Worm (Caenorhabditis elegans) whole organism, L4 larva: ENCODE measurements around the gene ZK822.9.

Experiments used
- R02D3.7 ChIP-seq: fragments of 150-350 bp; sonication (generic microtip); optimal IDR thresholded peaks from 3 replicates; lab custom pipeline; 2014; ENCODE audit warnings: missing biosample characterization, missing genetic modification characterization
- T26A8.4 ChIP-seq: fragments of 200-800 bp; sonication (Bioruptor generic); IDR thresholded peaks from 2 replicates; pipeline ENCODE4 v1.3.6; 2022; ENCODE audit warnings: missing genetic modification characterization, missing compliant biosample characterization
- aly-2 ChIP-seq: sonication (generic microtip); optimal IDR thresholded peaks from 2 replicates; lab custom pipeline; 2018; ENCODE audit warnings: missing biosample characterization, missing genetic modification characterization
- fos-1 ChIP-seq: fragments of 150-350 bp; optimal IDR thresholded peaks from 2 replicates; lab custom pipeline; 2014; ENCODE audit warnings: missing biosample characterization, missing genetic modification characterization
- lin-15B ChIP-seq: fragments of 150-350 bp; sonication (generic microtip); optimal IDR thresholded peaks from 3 replicates; lab custom pipeline; 2014; ENCODE audit warnings: missing biosample characterization, missing genetic modification characterization
- unc-39 ChIP-seq: sonication (generic microtip); optimal IDR thresholded peaks from 2 replicates; lab custom pipeline; 2017; ENCODE audit warnings: missing biosample characterization, missing genetic modification characterization
- ztf-11 ChIP-seq: fragments of 150-350 bp; optimal IDR thresholded peaks from 2 replicates; lab custom pipeline; 2014; ENCODE audit warnings: missing biosample characterization, missing genetic modification characterization

DNA sequence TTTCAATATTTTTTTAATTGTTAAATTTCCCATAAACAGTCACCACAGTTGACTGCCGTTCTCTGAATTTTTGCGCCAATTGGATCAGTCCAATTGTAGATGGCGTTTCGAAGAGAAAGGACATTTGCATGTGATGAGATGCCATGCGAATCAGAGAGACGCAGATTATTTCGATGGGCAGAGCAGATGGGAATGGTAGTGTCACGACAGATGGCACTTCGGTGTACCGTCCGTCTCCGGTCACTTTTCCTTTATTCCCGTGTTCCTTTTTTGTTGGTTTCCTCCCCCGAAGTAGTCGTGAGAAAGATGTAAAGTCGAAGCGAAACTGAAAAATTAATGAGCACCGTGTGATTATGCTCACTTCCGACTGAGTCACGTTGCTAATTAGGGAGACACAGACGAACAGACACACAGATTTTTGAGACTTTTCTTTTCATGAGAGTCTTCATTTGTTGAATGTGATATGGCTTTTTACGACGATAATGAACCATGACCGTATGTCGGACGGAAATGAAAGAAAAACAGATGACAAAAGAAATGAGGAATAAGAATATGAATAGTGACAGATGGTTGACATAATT is 48.0 kb upstream of the ZK822.9 start:
- TF ChIP-seq fos-1 (tag; lab: Kevin White, UChicago): no peak
- TF ChIP-seq ztf-11: no peak
- TF ChIP-seq lin-15B (tag; lab: Kevin White, UChicago): no peak
- TF ChIP-seq unc-39 (tag; lab: Kevin White, UChicago): no peak
- TF ChIP-seq T26A8.4: no peak
- TF ChIP-seq aly-2 (tag; lab: Kevin White, UChicago): no peak
- TF ChIP-seq R02D3.7: no peak
